Fruit fly (Drosophila melanogaster): ENCODE data around the gene Bka.

Bka gene

DNA sequence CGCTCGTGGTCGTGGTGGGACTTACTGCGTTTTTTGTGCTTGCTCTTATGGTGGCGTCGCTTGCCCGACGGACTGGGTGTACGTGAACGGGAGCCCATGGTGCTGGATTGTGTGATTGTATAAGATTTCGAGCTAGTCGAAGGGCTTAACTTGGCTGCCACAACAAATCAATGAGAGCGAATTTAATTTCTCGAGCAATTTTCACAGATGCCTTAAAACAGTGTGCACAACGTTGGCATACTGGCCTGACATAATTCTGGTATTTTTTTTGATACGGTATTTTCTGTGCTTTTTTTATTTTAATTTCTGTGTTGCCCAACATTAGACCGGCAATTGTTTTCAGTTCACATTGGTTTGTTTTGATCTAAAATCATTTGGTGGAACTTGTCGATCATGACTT, 42.8 kb downstream of the Bka start, which contains the start of gene Arglu1 (continued):
- TF ChIP-seq CG9876 (GFP tag; optimal IDR thresholded peaks at IDR 0.05) (no peak), CG14667 (GFP tag; IDR thresholded peaks at IDR 0.05) (no peak), CG12391 (tag; optimal IDR thresholded peaks at IDR 0.05) (no peak), CG43689 (GFP tag; IDR thresholded peaks at IDR 0.05) (no peak), crc (GFP tag; optimal IDR thresholded peaks at IDR 0.05) (no peak), CG3065 (GFP tag; optimal IDR thresholded peaks at IDR 0.05) (no peak), CG2202 (tag; optimal IDR thresholded peaks at IDR 0.05) (no peak), run (tag; optimal IDR thresholded peaks at IDR 0.05) (no peak), CG10267 (tag; optimal IDR thresholded peaks at IDR 0.05) (peak; percentile 86), hb (GFP tag; IDR thresholded peaks at IDR 0.05; ENCODE audit: partially characterized antibody) (no peak), Med (GFP tag) (peak; percentile 88), CG2712 (tag; optimal IDR thresholded peaks at IDR 0.05) (peak; percentile 28), Chrac-16 (GFP tag; optimal IDR thresholded peaks at IDR 0.05) (no peak), CG1603 (tag; optimal IDR thresholded peaks at IDR 0.05) (no peak), unc-4 (GFP tag; IDR thresholded peaks at IDR 0.05; ENCODE audit: partially characterized antibody) (no peak), lov (optimal IDR thresholded peaks at IDR 0.05) (no peak), lov (GFP tag; IDR thresholded peaks at IDR 0.05) (no peak), CG11723 (GFP tag; optimal IDR thresholded peaks at IDR 0.05) (no peak), CG11456 (GFP tag; IDR thresholded peaks at IDR 0.05) (peak; percentile 63; the same call in 1 of the 3 replicates), Meics (GFP tag; optimal IDR thresholded peaks at IDR 0.05) (peak; percentile 13), Hr51 (GFP tag; optimal IDR thresholded peaks at IDR 0.05) (peak in 1 of 2 experiments; percentile 6), z (GFP tag; IDR thresholded peaks at IDR 0.05) (no peak), CG18476 (GFP tag; optimal IDR thresholded peaks at IDR 0.05) (no peak), wor (GFP tag; IDR thresholded peaks at IDR 0.05) (no peak), ttk (GFP tag; IDR thresholded peaks at IDR 0.05) (no peak), pros (GFP tag; optimal IDR thresholded peaks at IDR 0.05) (no peak), ind (GFP tag; optimal IDR thresholded peaks at IDR 0.05) (no peak), klu (GFP tag; IDR thresholded peaks at IDR 0.05) (no peak), Dref (GFP tag; IDR thresholded peaks at IDR 0.05) (0 out of 2 replicates have a peak, but pooled peaks have one; percentile 34), HmgD (GFP tag; optimal IDR thresholded peaks at IDR 0.05) (no peak), br (optimal IDR thresholded peaks at IDR 0.05) (no peak), Hsf (GFP tag; optimal IDR thresholded peaks at IDR 0.05) (no peak), ems (GFP tag; optimal IDR thresholded peaks at IDR 0.05) (peak; percentile 28), CG17328 (GFP tag; IDR thresholded peaks at IDR 0.05) (no peak), CG31388 (GFP tag; optimal IDR thresholded peaks at IDR 0.05) (no peak), Hand (GFP tag; optimal IDR thresholded peaks at IDR 0.05) (no peak), NFAT (GFP tag; IDR thresholded peaks at IDR 0.05) (peak; percentile 34; the same call in 1 of the 2 replicates), CG16813 (GFP tag; IDR thresholded peaks at IDR 0.05; ENCODE audit: partially characterized antibody) (no peak), CG3847 (GFP tag; IDR thresholded peaks at IDR 0.05) (0 out of 2 replicates have a peak, but pooled peaks have one; percentile 32), chif (GFP tag; optimal IDR thresholded peaks at IDR 0.05) (no peak), Side (GFP tag; optimal IDR thresholded peaks at IDR 0.05) (no peak), CG32532 (GFP tag; IDR thresholded peaks at IDR 0.05) (no peak), vvl (GFP tag; IDR thresholded peaks at IDR 0.05) (0 out of 2 replicates have a peak, but pooled peaks have one; percentile 35), Hr3 (GFP tag; optimal IDR thresholded peaks at IDR 0.05) (no peak), Opbp (GFP tag; IDR thresholded peaks at IDR 0.05; ENCODE audit: partially characterized antibody) (no peak), ftz-f1 (GFP tag; optimal IDR thresholded peaks at IDR 0.05) (no peak), CG1832 (GFP tag; optimal IDR thresholded peaks at IDR 0.05) (no peak), mam (GFP tag; optimal IDR thresholded peaks at IDR 0.05) (peak; percentile 53), ash1 (GFP tag; optimal IDR thresholded peaks at IDR 0.05) (no peak), Stat92E (GFP tag; optimal IDR thresholded peaks at IDR 0.05) (no peak), pan (optimal IDR thresholded peaks at IDR 0.05) (no peak), pan (GFP tag; optimal IDR thresholded peaks at IDR 0.05 in 1 of 2, IDR thresholded peaks at IDR 0.05 in 1 of 2) (peak in 1 of 2 experiments; percentile 41)
